Worm (Caenorhabditis elegans) whole organism, L3 larva: ENCODE measurements around the gene toca-2.

Source experiments
- egl-27 ChIP-seq: sonication (generic microtip); optimal IDR thresholded peaks from 4 replicates; lab custom pipeline; 2017; ENCODE audit warnings: missing biosample characterization, missing genetic modification reagents, missing genetic modification characterization
- nhr-237 ChIP-seq: fragments of 150-350 bp; optimal IDR thresholded peaks from 2 replicates; lab custom pipeline; 2014; ENCODE audit warnings: missing biosample characterization, missing genetic modification characterization
- nhr-43 ChIP-seq: sonication (generic microtip); optimal IDR thresholded peaks from 2 replicates; lab custom pipeline; 2016; ENCODE audit warnings: mild to moderate bottlenecking, missing genetic modification characterization, missing compliant biosample characterization; ENCODE audit not compliant: poor library complexity, severe bottlenecking
- nhr-77 ChIP-seq: fragments of 150-350 bp; optimal IDR thresholded peaks from 2 replicates; lab custom pipeline; 2014; ENCODE audit warnings: missing biosample characterization, missing genetic modification characterization
- pqm-1 ChIP-seq: fragments of 150-350 bp; optimal IDR thresholded peaks from 2 replicates; lab custom pipeline; 2017; ENCODE audit warnings: missing biosample characterization, missing genetic modification characterization, inconsistent platforms

DNA sequence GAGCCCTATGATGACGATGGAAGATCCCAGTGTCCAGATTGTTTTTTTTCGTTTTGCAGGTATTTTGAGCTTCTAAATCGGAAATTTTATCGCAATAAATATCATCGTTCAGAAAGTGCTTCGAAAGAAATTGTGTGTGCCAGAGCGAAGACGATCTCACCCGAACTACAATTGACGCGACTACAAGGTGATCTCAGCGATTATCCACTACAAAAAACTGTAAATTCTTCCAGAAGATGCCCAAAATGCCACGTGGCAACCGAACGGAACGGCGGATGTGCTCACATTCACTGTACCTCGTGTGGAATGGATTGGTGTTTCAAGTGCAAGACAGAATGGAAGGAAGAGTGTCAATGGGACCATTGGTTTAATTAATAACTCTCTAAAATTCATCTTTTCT is 17.2 kb downstream of the toca-2 start, which contains the start of gene mdt-29:
- TF ChIP-seq nhr-77 (tag; lab: Kevin White, UChicago) (no peak), pqm-1 (tag; lab: Kevin White, UChicago) (no peak), nhr-237 (tag; lab: Kevin White, UChicago) (no peak), nhr-43 (no peak), egl-27 (tag; lab: Kevin White, UChicago) (no peak)
